Worm (Caenorhabditis elegans): ENCODE data around the gene ZK632.9.

Gene ZK632.9

DNA sequence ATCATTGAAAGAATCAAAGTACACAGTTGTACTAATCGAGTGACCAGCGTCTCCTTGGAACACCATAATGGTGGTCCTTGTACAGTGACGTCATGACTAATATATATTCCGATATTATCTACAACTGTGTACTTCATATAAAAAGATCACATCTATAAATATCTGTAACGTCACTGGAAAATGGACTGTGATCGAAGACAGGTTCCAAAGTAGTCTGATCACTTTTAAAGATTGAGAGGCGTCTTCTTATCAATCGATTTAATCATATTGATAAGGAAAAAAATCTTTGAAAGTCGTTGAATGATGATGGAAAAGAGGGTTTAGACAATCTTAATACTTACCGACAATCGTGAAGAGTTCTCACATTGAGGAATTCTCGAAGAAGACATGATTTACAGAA is 32.8 kb upstream of the ZK632.9 start:
- no peak for TF ChIP-seq F49E8.2 (tag; optimal IDR thresholded peaks at IDR 0.05; ENCODE audit: insufficient read depth)
- TF ChIP-seq nhr-80 (tag; optimal IDR thresholded peaks at IDR 0.05) = peak; percentile 7

DNA sequence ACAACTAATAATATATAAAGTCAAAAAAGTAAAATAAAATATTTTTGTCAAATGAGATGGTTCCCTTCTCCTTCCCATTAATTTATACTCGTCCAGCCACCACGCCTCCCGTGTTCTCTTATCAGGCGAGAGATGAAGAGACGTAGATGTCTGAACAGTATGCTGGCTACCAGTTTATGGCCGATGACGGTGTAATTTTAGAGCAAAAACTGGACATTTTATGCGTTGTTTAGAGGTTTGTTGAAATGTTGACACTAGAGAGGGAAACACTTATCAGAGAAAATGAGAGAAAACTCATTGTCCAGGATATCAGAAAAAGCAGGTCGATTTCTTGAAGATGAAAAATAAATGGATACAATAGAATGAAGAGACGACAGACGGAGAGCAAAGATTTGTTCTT is 31.9 kb upstream of the ZK632.9 start:
- no peak for TF ChIP-seq ceh-100 (GFP tag; IDR thresholded peaks at IDR 0.05)
- peak; percentile 51 for TF ChIP-seq nhr-80 (tag; optimal IDR thresholded peaks at IDR 0.05)

DNA sequence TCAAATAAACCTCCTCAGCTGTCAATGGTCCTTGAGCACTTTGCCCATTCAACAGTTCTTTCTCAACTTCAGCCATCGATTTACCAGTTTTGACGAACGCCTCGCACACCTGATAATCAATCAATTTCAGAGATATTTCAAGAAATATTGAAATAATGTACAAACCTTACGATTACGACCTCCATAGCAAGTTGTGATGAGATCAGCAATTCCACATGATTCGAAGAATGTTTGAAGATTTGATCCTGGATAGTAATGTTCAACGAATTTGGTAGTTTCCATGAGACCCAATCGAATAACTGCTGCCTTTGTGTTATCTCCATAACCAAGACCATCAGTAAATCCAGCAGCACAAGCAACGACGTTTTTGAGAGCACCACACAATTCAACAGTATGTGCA is 29.7 kb upstream of the ZK632.9 start:
- no peak for TF ChIP-seq F39B2.1 (GFP tag; IDR thresholded peaks at IDR 0.05)
- no peak for TF ChIP-seq nhr-80 (tag; optimal IDR thresholded peaks at IDR 0.05)
- TF ChIP-seq nhr-27 (tag; optimal IDR thresholded peaks at IDR 0.05) = no peak
- no peak for TF ChIP-seq ztf-3 (GFP tag; optimal IDR thresholded peaks at IDR 0.05)
- TF ChIP-seq ztf-28 (GFP tag; IDR thresholded peaks at IDR 0.05) = no peak
- no peak for TF ChIP-seq efl-1 (GFP tag; optimal IDR thresholded peaks at IDR 0.05)

DNA sequence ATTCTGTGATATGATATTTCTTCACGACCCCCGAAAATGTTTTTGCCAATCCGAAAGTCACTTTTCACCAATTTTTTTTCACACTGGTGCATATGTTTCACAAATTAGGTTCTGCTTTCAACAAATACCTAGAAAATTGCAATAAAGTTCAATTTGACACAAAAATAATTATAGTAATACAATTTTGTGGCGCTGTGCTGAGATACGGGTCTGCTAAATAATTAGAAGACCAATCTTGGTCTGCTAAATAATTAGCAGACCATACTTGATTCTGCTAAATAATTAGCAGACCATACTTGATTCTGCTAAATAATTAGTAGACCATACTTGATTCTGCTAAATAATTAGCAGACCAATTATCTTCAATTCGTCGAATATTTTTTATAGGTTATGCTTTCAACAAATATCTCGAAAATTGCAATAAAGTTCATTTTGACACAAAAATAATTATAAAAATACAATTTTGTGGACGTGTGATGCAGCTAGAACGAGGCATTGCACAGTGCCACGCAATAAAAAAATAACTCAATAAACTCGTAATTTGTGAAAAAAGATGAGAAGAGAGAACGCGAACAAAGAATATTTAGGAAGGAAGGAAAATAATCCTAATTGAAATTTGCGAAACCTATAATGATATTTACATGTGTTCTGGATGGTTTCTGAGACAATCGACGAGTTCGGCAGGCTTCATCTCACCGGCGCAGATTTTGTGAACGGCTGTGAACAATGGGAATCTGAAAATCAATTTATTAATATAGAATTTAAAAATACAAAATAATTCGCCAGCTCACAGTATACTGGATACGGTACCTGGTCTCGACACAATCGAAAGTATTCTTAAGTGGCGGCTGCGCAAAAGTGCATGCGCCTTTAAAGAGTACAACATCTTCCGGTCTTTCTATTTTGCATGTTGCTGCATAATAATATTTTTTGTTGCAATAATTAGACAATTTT is 28.7 kb upstream of the ZK632.9 start:
- TF ChIP-seq chd-7 (tag; optimal IDR thresholded peaks at IDR 0.05) = no peak
- TF ChIP-seq tbx-9 (tag; optimal IDR thresholded peaks at IDR 0.05; ENCODE audit: borderline replicate concordance) = no peak
- no peak for TF ChIP-seq F55B11.4 (tag; optimal IDR thresholded peaks at IDR 0.05; ENCODE audit: borderline replicate concordance, insufficient read depth)
- no peak for TF ChIP-seq lin-54 (GFP tag; optimal IDR thresholded peaks at IDR 0.05)
- TF ChIP-seq rcor-1 (GFP tag; IDR thresholded peaks at IDR 0.05) = no peak
- no peak for TF ChIP-seq fkh-3 (tag; optimal IDR thresholded peaks at IDR 0.05)
- peak; percentile 63; the same call in 1 of the 2 replicates for TF ChIP-seq B0336.3 (GFP tag; IDR thresholded peaks at IDR 0.05)
- TF ChIP-seq ztf-22 (GFP tag; optimal IDR thresholded peaks at IDR 0.05) = no peak
- peak; percentile 25; the same call in 1 of the 2 replicates for TF ChIP-seq pbrm-1 (GFP tag; IDR thresholded peaks at IDR 0.05)
- peak; percentile 77 for TF ChIP-seq repo-1 (tag; optimal IDR thresholded peaks at IDR 0.05)
- no peak for TF ChIP-seq F23B12.7 (tag; optimal IDR thresholded peaks at IDR 0.05; ENCODE audit: insufficient read depth)
- no peak for TF ChIP-seq atf-7 (tag; optimal IDR thresholded peaks at IDR 0.05)
- no peak for TF ChIP-seq F52B5.7 (tag; optimal IDR thresholded peaks at IDR 0.05)
- no peak for TF ChIP-seq F37B4.10 (GFP tag; IDR thresholded peaks at IDR 0.05)
- no peak for TF ChIP-seq B0261.1 (tag; optimal IDR thresholded peaks at IDR 0.05)
- no peak for TF ChIP-seq T07F8.4 (tag; optimal IDR thresholded peaks at IDR 0.05)
- TF ChIP-seq F39B2.1 (GFP tag; IDR thresholded peaks at IDR 0.05) = no peak
- TF ChIP-seq Y53G8AR.9 (GFP tag; conservative IDR thresholded peaks at IDR 0.05) = 0 out of 2 replicates have a peak, but pooled peaks have one; percentile 51
- TF ChIP-seq F10E7.11 (tag; optimal IDR thresholded peaks at IDR 0.05) = no peak
- no peak for TF ChIP-seq F49E8.2 (tag; optimal IDR thresholded peaks at IDR 0.05; ENCODE audit: insufficient read depth)
- no peak for TF ChIP-seq lin-26 (GFP tag; IDR thresholded peaks at IDR 0.05)
- no peak for TF ChIP-seq nfya-1 (tag; optimal IDR thresholded peaks at IDR 0.05; ENCODE audit: borderline replicate concordance, insufficient read depth)
- TF ChIP-seq madf-6 (GFP tag; IDR thresholded peaks at IDR 0.05) = no peak
- TF ChIP-seq lin-35 (GFP tag; optimal IDR thresholded peaks at IDR 0.05) = peak in 1 of 3 experiments; percentile 2
- TF ChIP-seq somi-1 (GFP tag; optimal IDR thresholded peaks at IDR 0.05) = peak; percentile 2
- TF ChIP-seq lsl-1 (GFP tag; optimal IDR thresholded peaks at IDR 0.05) = no peak
- TF ChIP-seq madf-8 (GFP tag; conservative IDR thresholded peaks at IDR 0.05) = no peak
- no peak for TF ChIP-seq nhr-179 (tag; optimal IDR thresholded peaks at IDR 0.05)
- TF ChIP-seq efl-1 (GFP tag; optimal IDR thresholded peaks at IDR 0.05) = no peak
- no peak for TF ChIP-seq ceh-100 (GFP tag; IDR thresholded peaks at IDR 0.05)
- TF ChIP-seq him-1 (tag; optimal IDR thresholded peaks at IDR 0.05) = peak; percentile 98
- TF ChIP-seq ceh-27 (GFP tag; optimal IDR thresholded peaks at IDR 0.05) = no peak
- no peak for TF ChIP-seq ceh-79 (tag; optimal IDR thresholded peaks at IDR 0.05)
- no peak for TF ChIP-seq hlh-12 (tag; optimal IDR thresholded peaks at IDR 0.05)
- TF ChIP-seq nhr-90 (tag; optimal IDR thresholded peaks at IDR 0.05) = no peak
- no peak for TF ChIP-seq zfh-2 (GFP tag; conservative IDR thresholded peaks at IDR 0.05)

All from whole organism, young adult.